Worm (Caenorhabditis elegans) whole organism, L4/young adult: ENCODE measurements around the gene gldi-3.

Experiments
- W03F9.2 ChIP-seq: fragments of 150-350 bp; optimal IDR thresholded peaks from 2 replicates; lab custom pipeline; 2014; ENCODE audit warnings: missing biosample characterization, missing genetic modification characterization
- dao-5 ChIP-seq: sonication (generic microtip); optimal IDR thresholded peaks from 2 replicates; lab custom pipeline; 2016; ENCODE audit warnings: missing genotype, missing genetic modification characterization, moderate library complexity, missing compliant biosample characterization
- him-1 ChIP-seq: sonication (generic microtip); optimal IDR thresholded peaks from 2 replicates; lab custom pipeline; 2016; ENCODE audit warnings: missing genotype, missing genetic modification reagents, missing genetic modification characterization, missing compliant biosample characterization

The gldi-3 gene

ce11 chrII:9282787-9283186 is 2.9 kb upstream of the gldi-3 start:
- peak; percentile 53 for TF ChIP-seq W03F9.2 (tag; lab: Kevin White, UChicago)
- TF ChIP-seq him-1 (tag; lab: Kevin White, UChicago) = peak; percentile 72
- peak; percentile 70 for TF ChIP-seq dao-5 (tag; lab: Kevin White, UChicago)

- TF ChIP-seq him-1 (tag; lab: Kevin White, UChicago) (no peak), dao-5 (tag; lab: Kevin White, UChicago) (no peak), W03F9.2 (tag; lab: Kevin White, UChicago) (no peak)
Observed at ce11 chrII:9282065-9282464, 2.2 kb upstream of the gldi-3 start.

ce11 chrII:9281595-9281994 is 1.7 kb upstream of the gldi-3 start:
- TF ChIP-seq W03F9.2 (tag; lab: Kevin White, UChicago) (no peak), him-1 (tag; lab: Kevin White, UChicago) (no peak), dao-5 (tag; lab: Kevin White, UChicago) (no peak)

- TF ChIP-seq him-1 (tag; lab: Kevin White, UChicago) = no peak
- no peak for TF ChIP-seq W03F9.2 (tag; lab: Kevin White, UChicago)
- no peak for TF ChIP-seq dao-5 (tag; lab: Kevin White, UChicago)
Observed at ce11 chrII:9280846-9281245, 948 bp upstream of the gldi-3 start.

- TF ChIP-seq dao-5 (tag; lab: Kevin White, UChicago) = no peak
- TF ChIP-seq W03F9.2 (tag; lab: Kevin White, UChicago) = no peak
Observed at ce11 chrII:9279016-9279415, 882 bp downstream of the gldi-3 start.

- TF ChIP-seq W03F9.2 (tag; lab: Kevin White, UChicago) = no peak
- TF ChIP-seq dao-5 (tag; lab: Kevin White, UChicago) = no peak
- no peak for TF ChIP-seq him-1 (tag; lab: Kevin White, UChicago)
Observed at ce11 chrII:9277153-9277552, 2.7 kb downstream of the gldi-3 start.

- TF ChIP-seq him-1 (tag; lab: Kevin White, UChicago) (no peak), W03F9.2 (tag; lab: Kevin White, UChicago) (no peak)
Observed at ce11 chrII:9275173-9275572, 4.7 kb downstream of the gldi-3 start.

ce11 chrII:9274734-9275133 is 5.2 kb downstream of the gldi-3 start:
- TF ChIP-seq him-1 (tag; lab: Kevin White, UChicago) = no peak
- no peak for TF ChIP-seq dao-5 (tag; lab: Kevin White, UChicago)
- no peak for TF ChIP-seq W03F9.2 (tag; lab: Kevin White, UChicago)

ce11 chrII:9273984-9274383 is 5.9 kb downstream of the gldi-3 start:
- TF ChIP-seq him-1 (tag; lab: Kevin White, UChicago) (peak; percentile 53), W03F9.2 (tag; lab: Kevin White, UChicago) (peak; percentile 85), dao-5 (tag; lab: Kevin White, UChicago) (no peak)

- TF ChIP-seq dao-5 (tag; lab: Kevin White, UChicago) = no peak
- no peak for TF ChIP-seq him-1 (tag; lab: Kevin White, UChicago)
- TF ChIP-seq W03F9.2 (tag; lab: Kevin White, UChicago) = no peak
Observed at ce11 chrII:9272942-9273341, 7.0 kb downstream of the gldi-3 start, which contains the start of gene C01G6.4. Gene C01G6.4, minus strand, starts transcription at chrII:9273042.

ce11 chrII:9271285-9271684 is 8.6 kb downstream of the gldi-3 start:
- TF ChIP-seq dao-5 (tag; lab: Kevin White, UChicago) (no peak), W03F9.2 (tag; lab: Kevin White, UChicago) (no peak), him-1 (tag; lab: Kevin White, UChicago) (no peak)

ce11 chrII:9269588-9269987 is 10.3 kb downstream of the gldi-3 start, which contains the start of gene C01G6.3:
Gene C01G6.3, plus strand, starts transcription at chrII:9269888.
- TF ChIP-seq W03F9.2 (tag; lab: Kevin White, UChicago) (no peak), him-1 (tag; lab: Kevin White, UChicago) (no peak), dao-5 (tag; lab: Kevin White, UChicago) (no peak)

- no peak for TF ChIP-seq W03F9.2 (tag; lab: Kevin White, UChicago)
- TF ChIP-seq him-1 (tag; lab: Kevin White, UChicago) = no peak
- TF ChIP-seq dao-5 (tag; lab: Kevin White, UChicago) = no peak
Observed at ce11 chrII:9268983-9269382, 10.9 kb downstream of the gldi-3 start.

ce11 chrII:9266755-9267154 is 13.1 kb downstream of the gldi-3 start, which contains the start of gene C01G6.2:
Gene C01G6.2, plus strand, starts transcription at chrII:9267055.
- no peak for TF ChIP-seq dao-5 (tag; lab: Kevin White, UChicago)
- no peak for TF ChIP-seq him-1 (tag; lab: Kevin White, UChicago)
- TF ChIP-seq W03F9.2 (tag; lab: Kevin White, UChicago) = no peak
